Worm (Caenorhabditis elegans): Measurements from ENCODE around the gene K02H11.9.

K02H11.9 gene

ce11 chrV:1553004-1553403 is 16.1 kb upstream of the K02H11.9 start, which contains the start of gene srsx-8:
srsx-8 (minus strand) TSS chrV:1553104.
- TF ChIP-seq W03F9.2 (tag; optimal IDR thresholded peaks at IDR 0.05) (no peak), him-1 (tag; optimal IDR thresholded peaks at IDR 0.05) (no peak), dao-5 (tag; optimal IDR thresholded peaks at IDR 0.05) (no peak)

ce11 chrV:1551143-1551542 is 14.3 kb upstream of the K02H11.9 start:
- TF ChIP-seq W03F9.2 (tag; optimal IDR thresholded peaks at IDR 0.05) (no peak), dao-5 (tag; optimal IDR thresholded peaks at IDR 0.05) (no peak), him-1 (tag; optimal IDR thresholded peaks at IDR 0.05) (no peak)

- TF ChIP-seq dao-5 (tag; optimal IDR thresholded peaks at IDR 0.05): no peak
Measured at ce11 chrV:1550697-1551096, 13.8 kb upstream of the K02H11.9 start.

- TF ChIP-seq him-1 (tag; optimal IDR thresholded peaks at IDR 0.05): no peak
- TF ChIP-seq W03F9.2 (tag; optimal IDR thresholded peaks at IDR 0.05): no peak
- TF ChIP-seq dao-5 (tag; optimal IDR thresholded peaks at IDR 0.05): no peak
Measured at ce11 chrV:1547843-1548242, 11.0 kb upstream of the K02H11.9 start, which contains the start of gene F52F10.2. F52F10.2 (plus strand) TSS chrV:1548143.

- TF ChIP-seq him-1 (tag; optimal IDR thresholded peaks at IDR 0.05): no peak
- no peak for TF ChIP-seq W03F9.2 (tag; optimal IDR thresholded peaks at IDR 0.05)
- TF ChIP-seq dao-5 (tag; optimal IDR thresholded peaks at IDR 0.05): no peak
Measured at ce11 chrV:1545694-1546093, 8.8 kb upstream of the K02H11.9 start, which contains the start of gene oac-32. oac-32 (minus strand) TSS chrV:1545783.

- no peak for TF ChIP-seq dao-5 (tag; optimal IDR thresholded peaks at IDR 0.05)
- TF ChIP-seq him-1 (tag; optimal IDR thresholded peaks at IDR 0.05): no peak
- TF ChIP-seq W03F9.2 (tag; optimal IDR thresholded peaks at IDR 0.05): no peak
Measured at ce11 chrV:1541786-1542185, 4.9 kb upstream of the K02H11.9 start, which contains the start of gene oac-31. oac-31 (minus strand) TSS chrV:1541886.

- TF ChIP-seq him-1 (tag; optimal IDR thresholded peaks at IDR 0.05): no peak
- TF ChIP-seq W03F9.2 (tag; optimal IDR thresholded peaks at IDR 0.05): no peak
- TF ChIP-seq dao-5 (tag; optimal IDR thresholded peaks at IDR 0.05): no peak
Measured at ce11 chrV:1540249-1540648, 3.4 kb upstream of the K02H11.9 start.

ce11 chrV:1538842-1539241 is 2.0 kb upstream of the K02H11.9 start:
- TF ChIP-seq him-1 (tag; optimal IDR thresholded peaks at IDR 0.05): no peak
- TF ChIP-seq W03F9.2 (tag; optimal IDR thresholded peaks at IDR 0.05): no peak
- TF ChIP-seq dao-5 (tag; optimal IDR thresholded peaks at IDR 0.05): no peak

- TF ChIP-seq him-1 (tag; optimal IDR thresholded peaks at IDR 0.05) (no peak), dao-5 (tag; optimal IDR thresholded peaks at IDR 0.05) (no peak), W03F9.2 (tag; optimal IDR thresholded peaks at IDR 0.05) (no peak)
Measured at ce11 chrV:1534315-1534714, 2.6 kb downstream of the K02H11.9 start, which contains the start of gene trx-5. trx-5 (minus strand) TSS chrV:1534415.

- TF ChIP-seq dao-5 (tag; optimal IDR thresholded peaks at IDR 0.05) (no peak), W03F9.2 (tag; optimal IDR thresholded peaks at IDR 0.05) (no peak), him-1 (tag; optimal IDR thresholded peaks at IDR 0.05) (no peak)
Measured at ce11 chrV:1532455-1532854, 4.4 kb downstream of the K02H11.9 start.

ce11 chrV:1531159-1531558 is 5.7 kb downstream of the K02H11.9 start, which contains the start of gene K02H11.4:
K02H11.4 (minus strand) TSS chrV:1531259.
- TF ChIP-seq W03F9.2 (tag; optimal IDR thresholded peaks at IDR 0.05): no peak

ce11 chrV:1527985-1528384 is 8.9 kb downstream of the K02H11.9 start, which contains the start of gene str-236:
str-236 (minus strand) TSS chrV:1528085.
- no peak for TF ChIP-seq him-1 (tag; optimal IDR thresholded peaks at IDR 0.05)
- no peak for TF ChIP-seq dao-5 (tag; optimal IDR thresholded peaks at IDR 0.05)
- no peak for TF ChIP-seq W03F9.2 (tag; optimal IDR thresholded peaks at IDR 0.05)

- TF ChIP-seq W03F9.2 (tag; optimal IDR thresholded peaks at IDR 0.05): no peak
Measured at ce11 chrV:1522485-1522884, 14.4 kb downstream of the K02H11.9 start, which contains the start of gene str-243. str-243 (plus strand) TSS chrV:1522785.

- TF ChIP-seq him-1 (tag; optimal IDR thresholded peaks at IDR 0.05) (no peak), W03F9.2 (tag; optimal IDR thresholded peaks at IDR 0.05) (no peak), dao-5 (tag; optimal IDR thresholded peaks at IDR 0.05) (no peak)
Measured at ce11 chrV:1521845-1522244, 15.0 kb downstream of the K02H11.9 start, which contains the start of gene str-240. str-240 (minus strand) TSS chrV:1521945.

- no peak for TF ChIP-seq him-1 (tag; optimal IDR thresholded peaks at IDR 0.05)
- no peak for TF ChIP-seq dao-5 (tag; optimal IDR thresholded peaks at IDR 0.05)
- no peak for TF ChIP-seq W03F9.2 (tag; optimal IDR thresholded peaks at IDR 0.05)
Measured at ce11 chrV:1511537-1511936, 25.3 kb downstream of the K02H11.9 start, which contains the start of gene nhr-260. nhr-260 (minus strand) TSS chrV:1511637.

Measured in whole organism, L4/young adult.